Worm (Caenorhabditis elegans) whole organism, L4 larva: ENCODE measurements around the gene dpf-7.

ENCODE experiments used
- D1046.2 ChIP-seq: fragments of 200-800 bp; sonication (Bioruptor generic); IDR thresholded peaks from 2 replicates; pipeline ENCODE4 v1.3.6; 2022; ENCODE audit warnings: missing genetic modification characterization, missing compliant biosample characterization
- F37D6.2 ChIP-seq: sonication (generic microtip); optimal IDR thresholded peaks from 2 replicates; lab custom pipeline; 2016; ENCODE audit warnings: mild to moderate bottlenecking, missing genetic modification characterization, missing compliant biosample characterization
- T26A8.4 ChIP-seq: fragments of 200-800 bp; sonication (Bioruptor generic); IDR thresholded peaks from 2 replicates; pipeline ENCODE4 v1.3.6; 2022; ENCODE audit warnings: missing genetic modification characterization, missing compliant biosample characterization
- Y5F2A.4 ChIP-seq: fragments of 200-800 bp; sonication (Bioruptor generic); optimal IDR thresholded peaks from 2 replicates; lab custom pipeline; 2018; ENCODE audit warnings: mild to moderate bottlenecking, missing genetic modification characterization, missing compliant biosample characterization
- Y75B8A.6 ChIP-seq: fragments of 200-800 bp; sonication (Bioruptor generic); IDR thresholded peaks from 2 replicates; pipeline ENCODE4 v1.3.6; 2022; ENCODE audit warnings: missing genetic modification reagents, missing genetic modification characterization, missing compliant biosample characterization
- ZK546.5 ChIP-seq, 2 experiments: sonication (generic microtip); optimal IDR thresholded peaks; 2 replicates each; lab custom pipeline; 2017; ENCODE audit warnings: missing biosample characterization in 2 of 2, missing genetic modification characterization in 2 of 2
- aly-2 ChIP-seq: sonication (generic microtip); optimal IDR thresholded peaks from 2 replicates; lab custom pipeline; 2018; ENCODE audit warnings: missing biosample characterization, missing genetic modification characterization
- attf-4 ChIP-seq: sonication (generic microtip); optimal IDR thresholded peaks from 3 replicates; lab custom pipeline; 2017; ENCODE audit warnings: missing biosample characterization, missing genetic modification characterization
- ceh-44 ChIP-seq: fragments of 200-800 bp; sonication (Bioruptor generic); IDR thresholded peaks from 2 replicates; pipeline ENCODE4 v1.3.6; 2022; ENCODE audit warnings: missing genetic modification reagents, missing genetic modification characterization, missing compliant biosample characterization
- ceh-62 ChIP-seq: sonication (generic microtip); optimal IDR thresholded peaks from 2 replicates; lab custom pipeline; 2017; ENCODE audit warnings: missing biosample characterization, missing genetic modification characterization
- ceh-82 ChIP-seq: sonication (generic microtip); optimal IDR thresholded peaks from 2 replicates; lab custom pipeline; 2017; ENCODE audit warnings: missing biosample characterization, missing genetic modification characterization
- cey-2 ChIP-seq: sonication (generic microtip); optimal IDR thresholded peaks from 3 replicates; lab custom pipeline; 2017; ENCODE audit warnings: missing genetic modification characterization, mild to moderate bottlenecking, missing compliant biosample characterization, antibody characterized with exemption, borderline replicate concordance; ENCODE audit not compliant: insufficient read depth
- ctbp-1 ChIP-seq: fragments of 200-800 bp; sonication (Bioruptor generic); IDR thresholded peaks from 2 replicates; pipeline ENCODE4 v1.3.6; 2022; ENCODE audit warnings: missing genetic modification reagents, missing genetic modification characterization, missing compliant biosample characterization
- daf-12 ChIP-seq: fragments of 150-350 bp; optimal IDR thresholded peaks from 2 replicates; lab custom pipeline; 2014; ENCODE audit warnings: missing biosample characterization, missing genetic modification reagents, missing genetic modification characterization
- daf-16 ChIP-seq, 3 experiments: sonication (generic microtip); optimal IDR thresholded peaks; 2 replicates each; lab custom pipeline; 2016 to 2017; ENCODE audit warnings: missing genetic modification characterization in 3 of 3, missing genetic modification reagents in 3 of 3, mild to moderate bottlenecking in 2 of 3, missing compliant biosample characterization in 2 of 3, missing biosample characterization in 1 of 3, moderate library complexity in 1 of 3
- daf-19 ChIP-seq: fragments of 200-800 bp; sonication (Bioruptor generic); conservative IDR thresholded peaks from 2 replicates; pipeline ENCODE4 v1.3.6; 2022; ENCODE audit warnings: missing genetic modification characterization, missing compliant biosample characterization
- daf-8 ChIP-seq: fragments of 200-800 bp; sonication (Bioruptor generic); IDR thresholded peaks from 2 replicates; pipeline ENCODE4 v1.3.6; 2022; ENCODE audit warnings: missing genetic modification characterization, missing compliant biosample characterization
- egl-27 ChIP-seq: sonication (generic microtip); optimal IDR thresholded peaks from 3 replicates; lab custom pipeline; 2017; ENCODE audit warnings: missing biosample characterization, missing genetic modification reagents, missing genetic modification characterization
- egl-43 ChIP-seq: fragments of 200-800 bp; sonication (Bioruptor generic); IDR thresholded peaks from 2 replicates; pipeline ENCODE4 v1.3.6; 2022; ENCODE audit warnings: missing genetic modification reagents, missing genetic modification characterization, missing compliant biosample characterization
- gei-8 ChIP-seq: fragments of 200-800 bp; sonication (Bioruptor generic); optimal IDR thresholded peaks from 2 replicates; lab custom pipeline; 2018; ENCODE audit warnings: mild to moderate bottlenecking, missing genetic modification characterization, missing compliant biosample characterization
- hif-1 ChIP-seq, 2 experiments: sonication (generic microtip); optimal IDR thresholded peaks; 2 replicates each; lab custom pipeline; 2016 to 2017; ENCODE audit warnings: missing compliant biosample characterization in 2 of 2, missing genetic modification characterization in 2 of 2, missing genetic modification reagents in 2 of 2, missing genotype in 2 of 2, mild to moderate bottlenecking in 1 of 2
- hlh-30 ChIP-seq: sonication (generic microtip); optimal IDR thresholded peaks from 2 replicates; lab custom pipeline; 2017; ENCODE audit warnings: antibody characterized with exemption, mild to moderate bottlenecking, missing genetic modification characterization, missing compliant biosample characterization; ENCODE audit not compliant: insufficient read depth
- lim-7 ChIP-seq: fragments of 200-800 bp; sonication (Bioruptor generic); IDR thresholded peaks from 2 replicates; pipeline ENCODE4 v1.3.6; 2022; ENCODE audit warnings: missing genetic modification characterization, missing compliant biosample characterization
- lin-1 ChIP-seq: fragments of 200-800 bp; sonication (Bioruptor generic); IDR thresholded peaks from 2 replicates; pipeline ENCODE4 v1.3.6; 2022; ENCODE audit warnings: missing genetic modification reagents, missing genetic modification characterization, missing compliant biosample characterization
- lin-15B ChIP-seq: fragments of 150-350 bp; sonication (generic microtip); optimal IDR thresholded peaks from 3 replicates; lab custom pipeline; 2014; ENCODE audit warnings: missing biosample characterization, missing genetic modification characterization
- lin-29 ChIP-seq: fragments of 200-800 bp; sonication (Bioruptor generic); IDR thresholded peaks from 2 replicates; pipeline ENCODE4 v1.3.6; 2022; ENCODE audit warnings: missing genetic modification reagents, missing genetic modification characterization, missing compliant biosample characterization
- lin-39 ChIP-seq: fragments of 150-350 bp; optimal IDR thresholded peaks from 2 replicates; lab custom pipeline; 2014; ENCODE audit warnings: missing biosample characterization, missing genetic modification reagents, missing genetic modification characterization
- lir-3 ChIP-seq: sonication (generic microtip); optimal IDR thresholded peaks from 2 replicates; lab custom pipeline; 2016; ENCODE audit warnings: mild to moderate bottlenecking, missing genetic modification characterization, missing compliant biosample characterization
- lsy-2 ChIP-seq, 2 experiments: fragments of 150-350 bp in 1 of 2; sonication (generic microtip) in 1 of 2; optimal IDR thresholded peaks; 2 replicates each; lab custom pipeline; 2014 to 2017; ENCODE audit warnings: missing biosample characterization in 2 of 2, missing genetic modification characterization in 2 of 2
- madf-9 ChIP-seq: fragments of 200-800 bp; sonication (Bioruptor generic); conservative IDR thresholded peaks from 2 replicates; pipeline ENCODE4 v1.3.6; 2022; ENCODE audit warnings: missing genetic modification reagents, missing genetic modification characterization, missing compliant biosample characterization
- mdl-1 ChIP-seq, 2 experiments: fragments of 150-350 bp in 1 of 2; sonication (generic microtip) in 1 of 2; optimal IDR thresholded peaks; 2 replicates each; lab custom pipeline; 2014 to 2017; ENCODE audit warnings: missing biosample characterization in 2 of 2, missing genetic modification characterization in 2 of 2
- mdt-29 ChIP-seq: fragments of 200-800 bp; sonication (Bioruptor generic); IDR thresholded peaks from 2 replicates; pipeline ENCODE4 v1.3.6; 2022; ENCODE audit warnings: missing genetic modification reagents, missing genetic modification characterization, missing compliant biosample characterization
- mes-2 ChIP-seq: sonication (generic microtip); optimal IDR thresholded peaks from 2 replicates; lab custom pipeline; 2016; ENCODE audit warnings: missing genotype, mild to moderate bottlenecking, missing genetic modification characterization, missing compliant biosample characterization; ENCODE audit not compliant: poor library complexity, severe bottlenecking
- mxl-3 ChIP-seq: fragments of 200-800 bp; sonication (Bioruptor generic); optimal IDR thresholded peaks from 2 replicates; lab custom pipeline; 2018; ENCODE audit warnings: mild to moderate bottlenecking, missing genetic modification characterization, missing compliant biosample characterization
- nhr-11 ChIP-seq: fragments of 150-350 bp; optimal IDR thresholded peaks from 2 replicates; lab custom pipeline; 2014; ENCODE audit warnings: missing biosample characterization, missing genetic modification characterization
- nhr-111 ChIP-seq: fragments of 200-800 bp; sonication (Bioruptor generic); optimal IDR thresholded peaks from 2 replicates; lab custom pipeline; 2018; ENCODE audit warnings: mild to moderate bottlenecking, missing genetic modification characterization, missing compliant biosample characterization
- nhr-237 ChIP-seq: sonication (generic microtip); optimal IDR thresholded peaks from 2 replicates; lab custom pipeline; 2017; ENCODE audit warnings: missing biosample characterization, missing genetic modification characterization
- nhr-41 ChIP-seq: fragments of 200-800 bp; sonication (Bioruptor generic); IDR thresholded peaks from 2 replicates; pipeline ENCODE4 v1.3.6; 2022; ENCODE audit warnings: missing genetic modification reagents, missing genetic modification characterization, missing compliant biosample characterization
- nhr-42 ChIP-seq: fragments of 200-800 bp; sonication (Bioruptor generic); IDR thresholded peaks from 2 replicates; pipeline ENCODE4 v1.3.6; 2022; ENCODE audit warnings: missing genetic modification characterization, missing compliant biosample characterization
- nhr-48 ChIP-seq: sonication (generic microtip); optimal IDR thresholded peaks from 2 replicates; lab custom pipeline; 2016; ENCODE audit warnings: mild to moderate bottlenecking, missing genetic modification characterization, missing compliant biosample characterization
- nhr-77 ChIP-seq: fragments of 150-350 bp; optimal IDR thresholded peaks from 2 replicates; lab custom pipeline; 2014; ENCODE audit warnings: missing biosample characterization, missing genetic modification characterization
- pqm-1 ChIP-seq: sonication (generic microtip); optimal IDR thresholded peaks from 2 replicates; lab custom pipeline; 2017; ENCODE audit warnings: missing biosample characterization, missing genetic modification characterization
- sdz-12 ChIP-seq: fragments of 200-800 bp; sonication (Bioruptor generic); optimal IDR thresholded peaks from 2 replicates; lab custom pipeline; 2018; ENCODE audit warnings: mild to moderate bottlenecking, missing genetic modification characterization, missing compliant biosample characterization
- set-16 ChIP-seq: fragments of 200-800 bp; sonication (Bioruptor generic); IDR thresholded peaks from 2 replicates; pipeline ENCODE4 v1.3.6; 2022; ENCODE audit warnings: missing genetic modification reagents, missing genetic modification characterization, missing compliant biosample characterization
- snpc-1.2 ChIP-seq: fragments of 200-800 bp; sonication (Bioruptor generic); IDR thresholded peaks from 2 replicates; pipeline ENCODE4 v1.3.6; 2022; ENCODE audit warnings: missing genetic modification reagents, missing genetic modification characterization, missing compliant biosample characterization
- snpc-4 ChIP-seq: fragments of 150-350 bp; optimal IDR thresholded peaks from 2 replicates; lab custom pipeline; 2014; ENCODE audit warnings: missing biosample characterization, missing genetic modification characterization
- unc-130 ChIP-seq: sonication (generic microtip); optimal IDR thresholded peaks from 2 replicates; lab custom pipeline; 2016; ENCODE audit warnings: missing genetic modification reagents, missing genetic modification characterization, missing compliant biosample characterization
- unc-62 ChIP-seq, 3 experiments: fragments of 150-350 bp in 1 of 3; sonication (generic microtip); optimal IDR thresholded peaks in 2 of 3; peaks in 1 of 3; 1 replicate in 1 of 3; 2 replicates in 2 of 3; lab custom pipeline; 2014 to 2017; ENCODE audit warnings: missing biosample characterization in 3 of 3, missing genetic modification characterization in 3 of 3, missing genetic modification reagents in 3 of 3, missing genotype in 1 of 3
- zfp-2 ChIP-seq: sonication (generic microtip); optimal IDR thresholded peaks from 2 replicates; lab custom pipeline; 2016; ENCODE audit warnings: mild to moderate bottlenecking, missing genetic modification characterization, missing compliant biosample characterization
- ztf-11 ChIP-seq: fragments of 150-350 bp; optimal IDR thresholded peaks from 2 replicates; lab custom pipeline; 2014; ENCODE audit warnings: missing biosample characterization, missing genetic modification characterization
- ztf-7 ChIP-seq: fragments of 150-350 bp; optimal IDR thresholded peaks from 2 replicates; lab custom pipeline; 2014; ENCODE audit warnings: missing biosample characterization, missing genetic modification characterization

Gene dpf-7

ce11 chrIV:4788332-4788731 lies 14.1 kb downstream of the dpf-7 start, which contains the start of gene nhr-104 (continued):
- TF ChIP-seq cey-2 (tag; lab: Kevin White, UChicago): no peak
- TF ChIP-seq unc-130 (GFP tag; lab: Kevin White, UChicago): no peak
- TF ChIP-seq daf-12 (tag; lab: Kevin White, UChicago): no peak
- TF ChIP-seq ceh-82 (tag; lab: Kevin White, UChicago): no peak
- TF ChIP-seq snpc-4 (tag; lab: Kevin White, UChicago): no peak
- TF ChIP-seq mdl-1 (tag; optimal IDR thresholded peaks at IDR 0.05; lab: Kevin White, UChicago): peak in 1 of 2 experiments; percentile 86
- no peak for TF ChIP-seq ceh-62 (tag; lab: Kevin White, UChicago)
- no peak for TF ChIP-seq daf-8 (GFP tag; lab: Robert Waterston, UW)
- TF ChIP-seq nhr-48: peak; percentile 63
- no peak for TF ChIP-seq pqm-1
- TF ChIP-seq nhr-11: no peak
- peak in 1 of 2 experiments; percentile 33 for TF ChIP-seq hif-1 (tag; optimal IDR thresholded peaks at IDR 0.05; lab: Kevin White, UChicago)
- no peak for TF ChIP-seq ceh-44
- TF ChIP-seq daf-16 (GFP tag; optimal IDR thresholded peaks at IDR 0.05; lab: Kevin White, UChicago): no peak
- peak; percentile 97 for TF ChIP-seq daf-16 (tag; optimal IDR thresholded peaks at IDR 0.05; lab: Kevin White, UChicago)
- no peak for TF ChIP-seq ztf-11
- no peak for TF ChIP-seq lin-39 (tag; lab: Kevin White, UChicago)
- TF ChIP-seq egl-43: no peak
- no peak for TF ChIP-seq nhr-111 (GFP tag; lab: Kevin White, UChicago)
- TF ChIP-seq T26A8.4 (GFP tag; lab: Robert Waterston, UW): no peak
- no peak for TF ChIP-seq lim-7 (GFP tag; lab: Robert Waterston, UW)
- no peak for TF ChIP-seq nhr-41 (GFP tag; lab: Robert Waterston, UW)
- no peak for TF ChIP-seq nhr-237 (tag; lab: Kevin White, UChicago)
- TF ChIP-seq daf-19 (GFP tag; lab: Robert Waterston, UW): no peak
- peak in 1 of 2 experiments; percentile 59 for TF ChIP-seq lsy-2 (tag; optimal IDR thresholded peaks at IDR 0.05; lab: Kevin White, UChicago)
- no peak for TF ChIP-seq sdz-12 (GFP tag; lab: Kevin White, UChicago)
- TF ChIP-seq mes-2: peak; percentile 35
- TF ChIP-seq Y5F2A.4: no peak
- no peak for TF ChIP-seq Y75B8A.6 (GFP tag; lab: Robert Waterston, UW)
- TF ChIP-seq aly-2: no peak
- no peak for TF ChIP-seq ZK546.5 (tag; optimal IDR thresholded peaks at IDR 0.05; lab: Kevin White, UChicago)
- peak; percentile 83 for TF ChIP-seq nhr-77
- no peak for TF ChIP-seq F37D6.2 (tag; lab: Kevin White, UChicago)
- TF ChIP-seq D1046.2 (GFP tag; lab: Robert Waterston, UW): no peak
- TF ChIP-seq lin-15B (tag; lab: Kevin White, UChicago): no peak
- no peak for TF ChIP-seq madf-9 (GFP tag; lab: Robert Waterston, UW)
- no peak for TF ChIP-seq attf-4 (tag; lab: Kevin White, UChicago)
- no peak for TF ChIP-seq ctbp-1 (GFP tag; lab: Robert Waterston, UW)
- no peak for TF ChIP-seq gei-8 (GFP tag; lab: Kevin White, UChicago)
- no peak for TF ChIP-seq lin-1 (GFP tag; lab: Robert Waterston, UW)
- peak; percentile 45 for TF ChIP-seq mxl-3
- no peak for TF ChIP-seq egl-27 (tag; lab: Kevin White, UChicago)
- no peak for TF ChIP-seq lin-29
- TF ChIP-seq hlh-30 (tag; lab: Kevin White, UChicago): peak; percentile 67
- TF ChIP-seq nhr-42: no peak
- TF ChIP-seq lir-3 (tag; lab: Kevin White, UChicago): no peak
- no peak for TF ChIP-seq mdt-29 (GFP tag; lab: Robert Waterston, UW)
- no peak for TF ChIP-seq zfp-2 (tag; lab: Kevin White, UChicago)
- no peak for TF ChIP-seq snpc-1.2 (GFP tag; lab: Robert Waterston, UW)
- peak; percentile 14 for TF ChIP-seq ztf-7 (tag; lab: Kevin White, UChicago)
- TF ChIP-seq set-16 (GFP tag; lab: Robert Waterston, UW): no peak
- TF ChIP-seq unc-62 (GFP tag; optimal IDR thresholded peaks at IDR 0.05 in 1 of 2; lab: Kevin White, UChicago): peak in 1 of 2 experiments; percentile 92
- TF ChIP-seq unc-62 (tag; optimal IDR thresholded peaks at IDR 0.05; lab: Kevin White, UChicago): no peak
